Fruit fly (Drosophila melanogaster) ovary, adult (tissue): ENCODE data around the gene phu.

Experiments
- CG17801 ChIP-seq: fragments of 200-800 bp; optimal IDR thresholded peaks from 2 replicates; lab custom pipeline; 2019; ENCODE audit warnings: missing biosample characterization, mild to moderate bottlenecking, missing genetic modification characterization, moderate library complexity; ENCODE audit not compliant: partially characterized antibody

phu gene

DNA sequence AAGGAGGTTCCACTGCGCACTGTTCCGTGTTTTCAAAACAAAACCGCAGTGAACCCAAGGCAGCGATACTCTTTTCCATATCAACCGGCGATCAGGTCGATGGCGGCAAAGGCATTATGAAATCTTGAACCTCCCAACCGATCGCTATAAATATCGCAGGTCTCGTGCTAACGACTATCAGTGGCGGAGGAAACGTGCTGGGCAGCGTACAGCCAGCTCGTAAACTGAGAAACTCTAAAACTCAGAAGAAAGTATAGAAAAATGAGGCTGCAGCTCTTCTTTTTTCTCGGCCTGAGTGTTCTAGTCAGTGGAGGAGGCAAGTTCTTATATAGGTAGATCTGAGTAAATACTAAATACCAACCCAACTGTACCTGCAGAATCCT, at the start of gene phu:
Gene phu (plus strand): TSS at position 175 of the 383 bp plus-strand sequence.
- no peak for TF ChIP-seq CG17801 (GFP tag; lab: Kevin White, UChicago)

DNA sequence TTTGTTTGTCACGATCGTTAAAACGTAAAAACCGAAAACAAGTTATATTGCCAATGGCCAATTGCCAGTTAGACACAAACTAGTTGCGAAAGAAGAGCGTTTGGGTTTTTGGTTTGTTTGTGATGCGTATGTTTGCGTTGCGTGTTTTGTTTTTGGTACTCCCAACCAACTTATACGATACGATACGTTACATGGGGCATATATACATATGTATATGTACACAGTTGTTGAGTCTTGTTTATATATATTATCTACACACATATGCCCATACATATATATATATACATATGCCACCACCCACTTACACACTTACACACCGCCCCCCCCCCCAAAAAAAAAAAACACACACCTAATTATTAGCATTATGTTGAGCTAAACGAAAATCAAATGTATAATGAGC, 46.3 kb upstream of the phu start:
- no peak for TF ChIP-seq CG17801 (GFP tag; lab: Kevin White, UChicago)

DNA sequence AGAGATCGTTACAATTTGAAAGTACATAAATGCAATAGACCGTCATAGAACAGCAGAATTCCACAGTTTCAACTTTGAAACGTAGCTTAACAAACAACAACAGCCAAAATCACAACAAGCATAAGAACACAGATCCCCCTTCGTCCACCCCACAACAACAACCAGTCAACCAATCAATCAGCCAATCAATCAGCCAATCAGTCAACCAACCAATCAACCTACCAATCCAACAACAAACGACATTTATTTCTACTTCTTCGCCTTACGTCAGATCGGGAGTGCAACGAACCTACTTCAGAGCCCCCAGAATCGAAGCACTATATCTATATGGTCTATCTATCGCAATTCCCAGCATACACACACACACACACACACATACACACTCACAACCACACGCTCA, 43.9 kb upstream of the phu start:
- no peak for TF ChIP-seq CG17801 (GFP tag; lab: Kevin White, UChicago)

DNA sequence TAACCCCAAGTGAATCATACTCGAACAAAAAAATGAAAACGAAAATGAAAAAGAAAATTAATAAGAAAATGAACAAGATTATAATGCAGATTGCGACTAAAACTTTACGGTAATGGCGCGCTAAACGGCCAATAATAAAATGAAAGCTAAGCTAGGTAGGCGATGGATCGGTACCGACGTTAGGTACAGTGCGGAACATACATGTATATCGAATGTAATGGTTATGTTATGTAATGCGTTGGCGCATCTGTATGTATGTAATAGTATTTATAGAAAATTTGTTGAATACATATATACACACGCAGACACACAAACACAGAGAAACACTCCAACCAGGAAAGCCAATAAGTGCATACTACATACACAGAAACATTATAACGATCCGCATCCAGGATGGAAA, 39.6 kb upstream of the phu start:
- no peak for TF ChIP-seq CG17801 (GFP tag; lab: Kevin White, UChicago)

DNA sequence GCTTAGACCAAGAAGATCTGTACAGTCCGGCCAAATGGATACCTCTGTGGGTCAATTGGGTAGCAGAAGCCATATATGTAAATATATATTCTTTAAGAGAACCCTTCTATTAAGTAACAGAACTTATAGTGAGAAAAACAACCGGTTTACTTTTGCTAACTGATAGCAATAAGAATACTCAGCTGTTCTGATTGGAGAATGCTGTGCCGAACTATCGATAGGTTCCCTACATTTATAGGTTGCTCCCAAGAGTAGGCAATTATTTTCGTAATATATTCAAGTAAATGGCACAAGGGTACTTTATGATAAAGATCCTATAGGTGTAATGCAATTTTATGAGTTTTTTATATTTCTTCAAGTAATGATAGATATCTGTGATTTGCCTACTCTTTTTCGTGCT, 38.2 kb upstream of the phu start, which contains the start of gene GstZ1:
Gene GstZ1 (minus strand): TSS at position 174 of the 400 bp plus-strand sequence.
- TF ChIP-seq CG17801 (GFP tag; lab: Kevin White, UChicago), result peak; percentile 40

DNA sequence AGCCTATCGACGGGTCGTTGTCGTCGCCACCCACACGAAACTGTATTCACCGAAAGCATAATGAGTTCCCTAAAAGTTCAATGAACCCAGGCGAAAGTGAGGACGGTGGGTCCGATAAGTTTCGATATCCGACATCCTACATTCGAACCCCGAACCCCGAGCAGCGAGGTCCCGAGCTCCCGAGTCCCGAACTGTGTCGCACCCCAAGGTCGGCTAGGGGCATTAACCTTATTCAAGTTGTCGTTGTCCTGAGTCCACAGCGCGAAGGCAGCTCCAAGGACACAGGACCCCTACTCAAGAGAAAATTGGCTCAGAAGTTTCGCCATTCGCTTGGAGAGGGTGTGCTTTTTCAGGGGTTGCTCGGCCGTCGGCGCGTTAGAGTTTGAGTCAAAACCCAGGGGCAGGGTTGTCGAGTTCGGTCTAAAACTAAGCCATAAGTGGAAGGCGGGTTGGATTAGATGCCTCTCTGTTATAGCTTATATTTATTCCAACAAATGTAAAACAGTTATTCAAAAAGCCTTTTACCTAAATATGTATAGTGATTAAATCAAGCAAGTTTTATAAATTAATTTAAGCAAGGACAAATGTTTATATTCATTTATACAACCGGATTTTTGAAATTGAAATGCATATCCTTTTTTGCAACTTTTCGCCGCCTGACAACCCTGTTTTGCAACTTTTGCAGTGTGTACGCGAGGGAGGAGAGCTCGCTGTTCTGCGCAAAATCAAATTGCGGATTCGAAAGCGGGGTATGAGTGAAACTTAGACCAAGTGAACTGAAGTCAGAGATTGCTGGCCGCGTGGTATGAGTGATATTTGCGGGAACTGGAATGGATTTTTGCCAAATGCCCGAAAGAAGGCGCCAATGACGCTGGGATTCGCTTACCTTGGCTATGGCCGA, 35.0 kb upstream of the phu start:
- no peak for TF ChIP-seq CG17801 (GFP tag; lab: Kevin White, UChicago)

DNA sequence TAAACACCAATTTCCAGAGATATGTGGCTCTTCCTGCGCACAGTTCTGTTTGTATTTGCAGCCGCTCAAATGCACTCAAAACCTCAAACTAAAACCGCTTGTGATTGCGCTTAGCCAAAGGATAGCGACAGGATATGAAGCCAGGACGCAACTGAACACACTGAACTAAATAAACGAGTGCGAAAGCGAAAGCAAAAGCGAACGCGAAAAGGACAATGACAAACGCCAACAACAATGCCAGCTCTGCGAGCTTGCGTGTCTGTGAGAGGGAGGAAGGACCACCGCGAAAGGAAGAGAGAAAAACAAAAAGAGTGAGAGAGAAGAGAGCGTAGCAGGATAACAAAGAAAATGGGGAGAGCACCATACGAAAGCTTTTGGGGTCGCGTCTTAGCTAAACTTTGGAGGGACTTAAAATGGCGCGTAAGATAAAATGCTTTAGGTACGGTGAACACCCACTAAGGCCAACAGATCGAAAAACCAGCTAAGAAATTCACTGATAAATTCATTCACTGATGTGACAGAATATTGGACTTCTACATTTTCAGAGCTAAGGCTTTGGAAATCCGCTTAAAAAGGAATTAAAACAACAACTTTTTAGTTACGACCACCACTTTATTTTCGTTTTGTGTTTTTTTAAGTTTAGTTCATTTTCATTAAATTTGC, 34.0 kb upstream of the phu start, which contains the start of gene GstZ2:
Gene GstZ2 (minus strand): TSS at position 165 of the 663 bp plus-strand sequence.
- no peak for TF ChIP-seq CG17801 (GFP tag; lab: Kevin White, UChicago)

DNA sequence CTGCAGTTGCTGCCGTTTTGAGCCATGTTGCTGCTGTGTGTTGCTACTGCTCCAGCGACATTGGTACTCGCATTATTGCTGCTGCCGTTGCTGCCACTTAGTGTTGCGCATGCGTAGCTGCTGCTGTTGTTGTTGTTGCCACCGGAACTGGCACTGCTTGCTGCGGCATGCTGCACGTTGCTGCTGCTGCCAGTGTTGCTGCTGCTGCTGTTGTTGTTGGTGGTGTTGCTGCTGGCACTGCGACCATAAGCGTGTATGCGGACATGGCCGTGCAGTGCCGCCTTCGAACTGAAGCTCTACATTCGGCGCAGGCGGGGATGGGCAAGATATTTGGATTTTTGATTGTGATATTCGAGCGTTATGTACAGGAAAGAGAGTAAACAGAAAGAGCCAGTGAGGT, 26.5 kb upstream of the phu start:
- TF ChIP-seq CG17801 (GFP tag; lab: Kevin White, UChicago), result no peak

DNA sequence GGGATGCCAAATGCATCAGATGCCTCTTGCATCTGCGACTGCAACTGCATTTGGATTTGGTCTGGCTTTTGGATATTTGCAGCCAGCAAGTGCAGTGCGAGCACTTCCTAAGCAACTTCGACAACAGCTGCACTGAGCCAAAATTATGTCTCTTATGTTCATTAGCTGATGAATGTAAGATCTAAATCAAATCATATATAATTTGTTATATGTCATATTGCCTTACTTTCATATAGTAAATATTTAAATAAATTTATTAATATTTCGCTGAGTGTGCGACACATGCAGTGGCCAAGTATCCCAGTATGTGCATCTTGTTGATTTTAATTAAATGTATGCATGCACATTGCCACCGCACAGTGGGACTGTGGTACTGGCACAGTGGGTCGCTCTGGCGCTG, 14.2 kb upstream of the phu start:
- no peak for TF ChIP-seq CG17801 (GFP tag; lab: Kevin White, UChicago)

DNA sequence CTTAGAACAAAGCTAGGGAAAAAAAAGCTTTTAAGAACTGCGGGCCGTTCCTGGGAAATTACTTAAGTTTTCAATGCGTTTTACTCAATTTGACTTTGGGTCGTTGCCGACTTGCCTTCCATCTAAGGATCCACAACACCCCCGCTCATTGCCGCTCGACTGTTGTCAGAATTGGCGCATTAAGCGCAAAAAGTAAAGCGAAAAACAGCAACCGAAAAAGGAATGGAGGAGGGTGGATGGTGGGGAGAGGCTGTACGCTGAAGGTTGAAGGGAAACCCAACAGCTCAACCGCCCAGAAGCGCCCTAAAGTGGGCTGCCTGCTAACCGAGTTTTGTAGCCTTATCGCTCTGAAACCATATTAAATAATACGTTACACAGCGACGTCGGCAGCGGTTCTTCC, 7.0 kb upstream of the phu start:
- no peak for TF ChIP-seq CG17801 (GFP tag; lab: Kevin White, UChicago)

DNA sequence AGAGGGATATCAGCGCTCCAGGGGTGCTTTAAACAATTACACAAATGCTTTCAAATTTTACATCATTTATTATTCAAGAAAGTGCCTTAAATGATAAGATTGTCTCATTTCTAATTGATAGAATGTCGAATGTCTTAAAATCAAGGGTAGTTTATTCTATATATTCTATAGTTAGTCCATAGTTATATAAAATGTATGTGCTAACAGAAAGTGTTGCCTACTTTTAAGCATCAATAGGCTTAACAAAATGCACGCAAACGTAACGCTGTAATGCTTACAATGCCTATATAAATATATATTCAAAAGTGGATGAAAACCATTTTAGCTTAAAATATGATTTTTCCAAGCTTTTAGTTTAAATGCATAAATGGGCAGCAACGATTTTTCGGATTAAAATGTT, 6.6 kb upstream of the phu start:
- TF ChIP-seq CG17801 (GFP tag; lab: Kevin White, UChicago), result no peak

DNA sequence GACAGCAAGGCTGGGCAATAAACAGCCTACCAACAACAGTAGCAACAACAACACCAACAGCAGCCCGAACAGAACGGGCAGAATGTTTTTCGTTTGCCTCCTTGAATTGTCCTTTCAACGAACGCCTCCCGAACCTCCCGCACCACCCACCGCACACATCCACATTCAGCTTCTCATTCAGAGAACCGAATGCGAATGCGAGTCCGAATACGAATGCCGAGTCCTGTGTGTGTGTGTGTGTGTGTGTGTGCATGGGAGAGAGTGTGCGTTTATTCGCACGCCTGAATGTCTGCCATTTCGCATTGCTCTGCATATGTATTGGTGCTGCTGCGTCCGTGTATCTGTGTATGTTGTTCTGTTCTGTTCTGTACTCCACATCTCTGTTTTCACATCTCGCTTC, 6.1 kb upstream of the phu start:
- TF ChIP-seq CG17801 (GFP tag; lab: Kevin White, UChicago), result no peak

DNA sequence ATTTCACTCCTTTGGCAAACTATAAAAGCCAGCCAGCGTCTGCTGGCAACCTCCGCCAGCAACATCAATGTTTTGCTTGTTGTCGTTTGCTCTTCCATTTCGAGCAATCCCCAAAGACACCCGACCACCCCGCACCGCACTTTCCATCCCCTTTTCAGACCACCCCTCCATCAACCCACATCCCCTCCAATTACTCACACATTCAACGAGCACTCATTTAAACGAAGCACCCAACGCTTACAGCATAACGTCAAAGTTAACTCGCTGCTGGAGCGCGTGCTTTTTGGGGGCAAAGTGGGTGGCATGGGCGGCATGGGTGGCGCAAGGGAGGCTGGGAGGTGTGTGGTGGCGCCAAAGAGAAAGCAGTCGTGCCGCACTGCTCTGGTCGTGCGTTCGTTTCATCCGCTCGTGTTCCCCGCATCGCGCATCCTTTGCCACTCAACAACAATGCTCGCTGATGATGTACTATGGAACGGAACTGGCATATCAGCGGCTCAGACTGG, 3.5 kb upstream of the phu start:
- TF ChIP-seq CG17801 (GFP tag; lab: Kevin White, UChicago), result no peak

DNA sequence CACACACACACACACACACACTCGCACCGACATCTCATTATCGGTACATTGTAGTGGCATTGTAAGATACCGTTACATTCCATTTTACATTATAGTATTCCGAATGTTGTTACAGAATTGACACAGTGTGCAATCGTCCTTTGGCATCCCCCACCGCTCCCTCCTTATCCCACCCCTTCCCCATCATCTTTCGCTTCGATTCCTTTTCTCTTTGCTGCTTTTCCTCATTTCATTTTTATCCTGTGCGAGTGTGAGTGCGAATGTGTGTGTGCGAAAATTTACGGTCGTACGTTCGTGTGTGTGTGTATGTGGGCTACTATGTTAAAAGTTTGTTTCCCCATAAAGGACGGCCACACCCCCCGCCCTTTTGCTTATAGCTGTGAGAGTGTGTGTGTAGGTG, 2.5 kb upstream of the phu start:
- TF ChIP-seq CG17801 (GFP tag; lab: Kevin White, UChicago), result no peak
